Fruit fly (Drosophila melanogaster) whole organism, embryonic: ENCODE results near the gene His3.3A.
A peak's percentile ranks its signal among the peaks of the same experiment; 100 is the strongest.

Experiments used
- BEAF-32 ChIP-seq: fragments of 200-800 bp; sonication (Bioruptor generic); optimal IDR thresholded peaks from 3 replicates; lab custom pipeline; 2017; ENCODE audit warnings: missing biosample characterization, missing genetic modification characterization, mild to moderate bottlenecking, moderate library complexity, missing genetic modification reagents
- BtbVII ChIP-seq: fragments of 200-800 bp; sonication (Bioruptor generic); optimal IDR thresholded peaks from 3 replicates; lab custom pipeline; 2017; ENCODE audit warnings: missing biosample characterization, mild to moderate bottlenecking, missing genetic modification characterization
- CG12236 ChIP-seq: fragments of 200-800 bp; sonication (Bioruptor generic); optimal IDR thresholded peaks from 2 replicates; lab custom pipeline; 2016; ENCODE audit warnings: missing biosample characterization, missing genetic modification characterization
- CG12391 ChIP-seq: fragments of 200-800 bp; sonication (Bioruptor generic); optimal IDR thresholded peaks from 3 replicates; lab custom pipeline; 2018; ENCODE audit warnings: missing biosample characterization, mild to moderate bottlenecking, missing genetic modification characterization, moderate library complexity
- CG15514 ChIP-seq: fragments of 200-800 bp; sonication (Bioruptor generic); optimal IDR thresholded peaks from 3 replicates; lab custom pipeline; 2017; ENCODE audit warnings: missing biosample characterization, missing genetic modification characterization, mild to moderate bottlenecking, moderate library complexity, missing genetic modification reagents
- CG17328 ChIP-seq: fragments of 200-800 bp; sonication (Bioruptor generic); IDR thresholded peaks from 2 replicates; pipeline ENCODE4 v1.3.6; 2022; ENCODE audit warnings: missing biosample characterization, missing genetic modification characterization
- CG17361 ChIP-seq: fragments of 200-800 bp; sonication (Bioruptor generic); IDR thresholded peaks from 3 replicates; pipeline ENCODE4 v1.3.6; 2022; ENCODE audit warnings: missing biosample characterization, missing genetic modification characterization
- CG17802 ChIP-seq: fragments of 200-800 bp; sonication (Bioruptor generic); optimal IDR thresholded peaks from 2 replicates; lab custom pipeline; 2018; ENCODE audit warnings: missing biosample characterization, mild to moderate bottlenecking, missing genetic modification characterization, moderate library complexity
- CG2678 ChIP-seq: fragments of 200-800 bp; sonication (Bioruptor generic); optimal IDR thresholded peaks from 3 replicates; lab custom pipeline; 2019; ENCODE audit warnings: missing biosample characterization, mild to moderate bottlenecking, missing genetic modification characterization, moderate library complexity
- CG32772 ChIP-seq: fragments of 200-800 bp; sonication (Bioruptor generic); IDR thresholded peaks from 2 replicates; pipeline ENCODE4 v1.3.6; 2022; ENCODE audit warnings: missing biosample characterization, missing genetic modification characterization
- CG33213 ChIP-seq: fragments of 200-800 bp; sonication (Bioruptor generic); optimal IDR thresholded peaks from 3 replicates; lab custom pipeline; 2016; ENCODE audit warnings: missing biosample characterization, missing genetic modification characterization
- CG3407 ChIP-seq: fragments of 200-800 bp; sonication (Bioruptor generic); optimal IDR thresholded peaks from 2 replicates; lab custom pipeline; 2018; ENCODE audit warnings: missing biosample characterization, mild to moderate bottlenecking, missing genetic modification characterization
- CG34224 ChIP-seq: fragments of 200-800 bp; sonication (Bioruptor generic); IDR thresholded peaks from 3 replicates; pipeline ENCODE4 v1.3.6; 2022; ENCODE audit warnings: missing biosample characterization, missing genetic modification characterization; ENCODE audit not compliant: partially characterized antibody
- CG4282 ChIP-seq: fragments of 200-800 bp; sonication (Bioruptor generic); optimal IDR thresholded peaks from 2 replicates; lab custom pipeline; 2016; ENCODE audit warnings: missing biosample characterization, missing genetic modification characterization
- CG6254 ChIP-seq: fragments of 200-800 bp; sonication (Bioruptor generic); optimal IDR thresholded peaks from 3 replicates; lab custom pipeline; 2017; ENCODE audit warnings: mild to moderate bottlenecking, missing biosample characterization, missing genetic modification reagents, missing genetic modification characterization
- CG6654 ChIP-seq: fragments of 200-800 bp; sonication (Bioruptor generic); optimal IDR thresholded peaks from 2 replicates; lab custom pipeline; 2017; ENCODE audit warnings: missing biosample characterization, mild to moderate bottlenecking, missing genetic modification characterization
- CG7357 ChIP-seq: fragments of 200-800 bp; sonication (Bioruptor generic); IDR thresholded peaks from 3 replicates; pipeline ENCODE4 v1.3.6; 2022; ENCODE audit warnings: missing biosample characterization, missing genetic modification characterization
- CG7963 ChIP-seq: fragments of 200-800 bp; sonication (Bioruptor generic); IDR thresholded peaks from 3 replicates; pipeline ENCODE4 v1.3.6; 2022; ENCODE audit warnings: missing biosample characterization, missing genetic modification characterization; ENCODE audit not compliant: partially characterized antibody
- CG8281 ChIP-seq: fragments of 200-800 bp; sonication (Bioruptor generic); optimal IDR thresholded peaks from 2 replicates; lab custom pipeline; 2018; ENCODE audit warnings: missing biosample characterization, mild to moderate bottlenecking, missing genetic modification characterization, moderate library complexity
- D19A ChIP-seq: fragments of 200-800 bp; optimal IDR thresholded peaks from 3 replicates; lab custom pipeline; 2019; ENCODE audit warnings: missing biosample characterization, mild to moderate bottlenecking, missing genetic modification characterization, moderate library complexity
- E2f2 ChIP-seq: fragments of 200-800 bp; sonication (Bioruptor generic); IDR thresholded peaks from 2 replicates; pipeline ENCODE4 v1.3.6; 2022; ENCODE audit warnings: missing biosample characterization, missing genetic modification characterization
- Fer1 ChIP-seq: fragments of 200-800 bp; sonication (Bioruptor generic); optimal IDR thresholded peaks from 2 replicates; lab custom pipeline; 2017; ENCODE audit warnings: missing biosample characterization, mild to moderate bottlenecking, missing genetic modification characterization
- HHEX ChIP-seq: fragments of 200-800 bp; sonication (Bioruptor generic); optimal IDR thresholded peaks from 3 replicates; lab custom pipeline; 2017; ENCODE audit warnings: missing biosample characterization, mild to moderate bottlenecking, missing genetic modification characterization, missing genetic modification reagents
- Oli ChIP-seq: fragments of 200-800 bp; sonication (Bioruptor generic); optimal IDR thresholded peaks from 2 replicates; lab custom pipeline; 2018; ENCODE audit warnings: missing biosample characterization, mild to moderate bottlenecking, missing genetic modification characterization, moderate library complexity
- Rx ChIP-seq: fragments of 200-800 bp; sonication (Bioruptor generic); IDR thresholded peaks from 2 replicates; pipeline ENCODE4 v1.3.6; 2022; ENCODE audit warnings: missing biosample characterization, missing genetic modification characterization
- Sox102F ChIP-seq: fragments of 200-800 bp; sonication (Bioruptor generic); optimal IDR thresholded peaks from 2 replicates; lab custom pipeline; 2018; ENCODE audit warnings: missing biosample characterization, mild to moderate bottlenecking, missing genetic modification characterization, moderate library complexity
- Ssrp ChIP-seq: fragments of 200-800 bp; sonication (Bioruptor generic); optimal IDR thresholded peaks from 2 replicates; lab custom pipeline; 2018; ENCODE audit warnings: missing biosample characterization, mild to moderate bottlenecking, missing genetic modification characterization, moderate library complexity
- TFAM ChIP-seq: fragments of 200-800 bp; sonication (Bioruptor generic); optimal IDR thresholded peaks from 2 replicates; lab custom pipeline; 2017; ENCODE audit warnings: missing biosample characterization, missing genetic modification characterization, inconsistent platforms
- Xbp1 ChIP-seq: fragments of 200-800 bp; sonication (Bioruptor generic); optimal IDR thresholded peaks from 3 replicates; lab custom pipeline; 2016; ENCODE audit warnings: missing biosample characterization, mild to moderate bottlenecking, missing genetic modification characterization
- abd-A ChIP-seq: fragments of 200-800 bp; sonication (Bioruptor generic); optimal IDR thresholded peaks from 3 replicates; lab custom pipeline; 2019; ENCODE audit warnings: missing biosample characterization, mild to moderate bottlenecking, missing genetic modification characterization, moderate library complexity
- ash1 ChIP-seq: fragments of 200-800 bp; sonication (Bioruptor generic); optimal IDR thresholded peaks from 2 replicates; lab custom pipeline; 2018; ENCODE audit warnings: missing biosample characterization, mild to moderate bottlenecking, missing genetic modification characterization
- bcd ChIP-seq: fragments of 200-800 bp; sonication (Bioruptor generic); optimal IDR thresholded peaks from 2 replicates; lab custom pipeline; 2017; ENCODE audit warnings: missing biosample characterization, mild to moderate bottlenecking, missing genetic modification characterization
- bsh ChIP-seq, 2 experiments: fragments of 200-800 bp; sonication (Bioruptor generic); optimal IDR thresholded peaks; 2 replicates each; lab custom pipeline; 2017 to 2018; ENCODE audit warnings: mild to moderate bottlenecking in 2 of 2, missing biosample characterization in 2 of 2, missing genetic modification characterization in 2 of 2, moderate library complexity in 1 of 2
- fd96Cb ChIP-seq: fragments of 200-800 bp; sonication (Bioruptor generic); optimal IDR thresholded peaks from 2 replicates; lab custom pipeline; 2018; ENCODE audit warnings: missing biosample characterization, mild to moderate bottlenecking, missing genetic modification characterization, moderate library complexity
- gsb-n ChIP-seq: fragments of 200-800 bp; sonication (Bioruptor generic); optimal IDR thresholded peaks from 3 replicates; lab custom pipeline; 2018; ENCODE audit warnings: missing biosample characterization, mild to moderate bottlenecking, missing genetic modification characterization
- nmo ChIP-seq: fragments of 200-800 bp; sonication (Bioruptor generic); optimal IDR thresholded peaks from 2 replicates; lab custom pipeline; 2018; ENCODE audit warnings: missing biosample characterization, mild to moderate bottlenecking, missing genetic modification characterization, moderate library complexity
- odd ChIP-seq: fragments of 200-800 bp; sonication (Bioruptor generic); optimal IDR thresholded peaks from 2 replicates; lab custom pipeline; 2017; ENCODE audit warnings: missing biosample characterization, mild to moderate bottlenecking, missing genetic modification characterization
- phol ChIP-seq: fragments of 200-800 bp; sonication (Bioruptor generic); optimal IDR thresholded peaks from 3 replicates; lab custom pipeline; 2018; ENCODE audit warnings: missing biosample characterization, mild to moderate bottlenecking, missing genetic modification characterization, moderate library complexity
- sens ChIP-seq: fragments of 200-800 bp; sonication (Bioruptor generic); peaks from one replicate; lab custom pipeline; 2016; ENCODE audit warnings: missing biosample characterization, missing genetic modification characterization
- sens-2 ChIP-seq: fragments of 200-800 bp; sonication (Bioruptor generic); IDR thresholded peaks from 2 replicates; pipeline ENCODE4 v1.3.6; 2022; ENCODE audit warnings: missing biosample characterization, missing genetic modification characterization
- sna ChIP-seq: fragments of 200-800 bp; sonication (Bioruptor generic); IDR thresholded peaks from 2 replicates; pipeline ENCODE4 v1.3.6; 2022; ENCODE audit warnings: missing biosample characterization, missing genetic modification characterization; ENCODE audit not compliant: partially characterized antibody
- stc ChIP-seq: fragments of 200-800 bp; sonication (Bioruptor generic); IDR thresholded peaks from 2 replicates; pipeline ENCODE4 v1.3.6; 2022; ENCODE audit warnings: missing biosample characterization, missing genetic modification characterization
- stwl ChIP-seq: fragments of 200-800 bp; sonication (Bioruptor generic); optimal IDR thresholded peaks from 3 replicates; lab custom pipeline; 2018; ENCODE audit warnings: missing biosample characterization, mild to moderate bottlenecking, missing genetic modification characterization, moderate library complexity
- tap ChIP-seq: fragments of 200-800 bp; optimal IDR thresholded peaks from 3 replicates; lab custom pipeline; 2019; ENCODE audit warnings: missing biosample characterization, mild to moderate bottlenecking, missing genetic modification characterization, moderate library complexity
- tll ChIP-seq, 2 experiments: fragments of 200-800 bp in 1 of 2; fragments of >200 bp in 1 of 2; sonication (Bioruptor generic) in 1 of 2; optimal IDR thresholded peaks; 2 replicates each; lab custom pipeline; 2017 to 2019; ENCODE audit warnings: missing biosample characterization in 2 of 2, missing genetic modification characterization in 2 of 2, mild to moderate bottlenecking in 1 of 2, moderate library complexity in 1 of 2
- tna ChIP-seq: fragments of 200-800 bp; sonication (Bioruptor generic); IDR thresholded peaks from 2 replicates; pipeline ENCODE4 v1.3.6; 2022; ENCODE audit warnings: missing biosample characterization, missing genetic modification characterization; ENCODE audit not compliant: partially characterized antibody
- tup ChIP-seq: fragments of 200-800 bp; sonication (Bioruptor generic); optimal IDR thresholded peaks from 2 replicates; lab custom pipeline; 2016; ENCODE audit warnings: missing biosample characterization, mild to moderate bottlenecking, missing genetic modification characterization, moderate library complexity
- zfh1 ChIP-seq: fragments of 200-800 bp; sonication (Bioruptor generic); IDR thresholded peaks from 3 replicates; pipeline ENCODE4 v1.3.6; 2022; ENCODE audit warnings: missing biosample characterization, missing genetic modification characterization

Gene His3.3A

dm6 chr2L:5080225-5080867 is 25.5 kb downstream of the His3.3A start (continued):
- TF ChIP-seq BEAF-32 (GFP tag; lab: Kevin White, UChicago) (no peak), CG34224 (no peak), stwl (tag; lab: Kevin White, UChicago) (no peak), CG6654 (no peak), sens-2 (GFP tag; lab: Robert Waterston, UW) (no peak), stc (GFP tag; lab: Robert Waterston, UW) (peak; percentile 18; the same call in 1 of the 2 replicates), odd (GFP tag; lab: Kevin White, UChicago) (no peak), tll (GFP tag; optimal IDR thresholded peaks at IDR 0.05; lab: Kevin White, UChicago) (no peak), sens (GFP tag; lab: Kevin White, UChicago) (peak; percentile 59), CG3407 (GFP tag; lab: Kevin White, UChicago) (no peak), tup (GFP tag; lab: Kevin White, UChicago) (no peak), CG7963 (GFP tag; lab: Robert Waterston, UW) (no peak), CG15514 (no peak), CG6254 (GFP tag; lab: Kevin White, UChicago) (no peak), TFAM (GFP tag; lab: Kevin White, UChicago) (no peak), CG12236 (GFP tag; lab: Kevin White, UChicago) (no peak), gsb-n (tag; lab: Kevin White, UChicago) (no peak), CG7357 (no peak), phol (tag; lab: Kevin White, UChicago) (peak; percentile 45), fd96Cb (no peak), sna (GFP tag; lab: Robert Waterston, UW) (no peak), CG17328 (GFP tag; lab: Robert Waterston, UW) (no peak), Rx (GFP tag; lab: Robert Waterston, UW) (no peak), Sox102F (GFP tag; lab: Kevin White, UChicago) (peak; percentile 62), nmo (GFP tag; lab: Kevin White, UChicago) (no peak), CG12391 (peak; percentile 16), HHEX (GFP tag; lab: Kevin White, UChicago) (no peak), CG17361 (GFP tag; lab: Robert Waterston, UW) (peak; percentile 35; the same call in 1 of the 3 replicates), tna (no peak), bcd (GFP tag; lab: Kevin White, UChicago) (no peak), Xbp1 (no peak), zfh1 (GFP tag; lab: Robert Waterston, UW) (0 out of 3 replicates have a peak, but pooled peaks have one; percentile 28), Oli (tag; lab: Kevin White, UChicago) (peak; percentile 32), CG32772 (GFP tag; lab: Robert Waterston, UW) (no peak), ash1 (GFP tag; lab: Kevin White, UChicago) (no peak), BtbVII (GFP tag; lab: Kevin White, UChicago) (no peak), abd-A (tag; lab: Kevin White, UChicago) (no peak), CG33213 (GFP tag; lab: Kevin White, UChicago) (no peak), CG8281 (no peak), Ssrp (tag; lab: Kevin White, UChicago) (no peak), CG17802 (tag; lab: Kevin White, UChicago) (no peak), tap (tag; lab: Kevin White, UChicago) (no peak), D19A (peak; percentile 48), E2f2 (GFP tag; lab: Robert Waterston, UW) (no peak), Fer1 (peak; percentile 14), CG4282 (GFP tag; lab: Kevin White, UChicago) (no peak), CG2678 (tag; lab: Kevin White, UChicago) (peak; percentile 53), bsh (GFP tag; optimal IDR thresholded peaks at IDR 0.05; lab: Kevin White, UChicago) (peak in 1 of 2 experiments; percentile 77)
